Fruit fly (Drosophila melanogaster): Measurements from ENCODE around the gene CG16753.

Gene CG16753

dm6 chr3L:3083329-3084083 lies 28.6 kb downstream of the CG16753 start:
- TF ChIP-seq Myc (optimal IDR thresholded peaks at IDR 0.05) (no peak), insv (optimal IDR thresholded peaks at IDR 0.05) (no peak), h (optimal IDR thresholded peaks at IDR 0.05) (no peak), Sin3A (optimal IDR thresholded peaks at IDR 0.05) (no peak), ttk (optimal IDR thresholded peaks at IDR 0.05) (no peak), psq (optimal IDR thresholded peaks at IDR 0.05) (no peak)

dm6 chr3L:3089012-3089411 lies 34.1 kb downstream of the CG16753 start:
- no peak for TF ChIP-seq insv (optimal IDR thresholded peaks at IDR 0.05)
- no peak for TF ChIP-seq Sin3A (optimal IDR thresholded peaks at IDR 0.05)
- no peak for TF ChIP-seq Myc (optimal IDR thresholded peaks at IDR 0.05)
- TF ChIP-seq psq (optimal IDR thresholded peaks at IDR 0.05), result no peak
- TF ChIP-seq ttk (optimal IDR thresholded peaks at IDR 0.05), result no peak
- TF ChIP-seq h (optimal IDR thresholded peaks at IDR 0.05), result no peak

- no peak for TF ChIP-seq ttk (optimal IDR thresholded peaks at IDR 0.05)
- TF ChIP-seq Myc (optimal IDR thresholded peaks at IDR 0.05), result no peak
- TF ChIP-seq insv (optimal IDR thresholded peaks at IDR 0.05), result no peak
- no peak for TF ChIP-seq psq (optimal IDR thresholded peaks at IDR 0.05)
- TF ChIP-seq h (optimal IDR thresholded peaks at IDR 0.05), result no peak
- TF ChIP-seq Sin3A (optimal IDR thresholded peaks at IDR 0.05), result no peak
Observed at dm6 chr3L:3090581-3091345, 35.9 kb downstream of the CG16753 start.

- no peak for TF ChIP-seq insv (optimal IDR thresholded peaks at IDR 0.05)
- no peak for TF ChIP-seq Myc (optimal IDR thresholded peaks at IDR 0.05)
- TF ChIP-seq ttk (optimal IDR thresholded peaks at IDR 0.05), result no peak
- no peak for TF ChIP-seq h (optimal IDR thresholded peaks at IDR 0.05)
- no peak for TF ChIP-seq psq (optimal IDR thresholded peaks at IDR 0.05)
- TF ChIP-seq Sin3A (optimal IDR thresholded peaks at IDR 0.05), result no peak
Observed at dm6 chr3L:3095590-3095989, 40.7 kb downstream of the CG16753 start.

- TF ChIP-seq insv (optimal IDR thresholded peaks at IDR 0.05) (no peak), Myc (optimal IDR thresholded peaks at IDR 0.05) (no peak), h (optimal IDR thresholded peaks at IDR 0.05) (no peak), psq (optimal IDR thresholded peaks at IDR 0.05) (no peak), Sin3A (optimal IDR thresholded peaks at IDR 0.05) (no peak), ttk (optimal IDR thresholded peaks at IDR 0.05) (no peak)
Observed at dm6 chr3L:3096073-3096725, 41.3 kb downstream of the CG16753 start.

dm6 chr3L:3096726-3097597 lies 42.1 kb downstream of the CG16753 start:
- no peak for TF ChIP-seq Myc (optimal IDR thresholded peaks at IDR 0.05)
- TF ChIP-seq psq (optimal IDR thresholded peaks at IDR 0.05), result no peak
- no peak for TF ChIP-seq insv (optimal IDR thresholded peaks at IDR 0.05)
- no peak for TF ChIP-seq h (optimal IDR thresholded peaks at IDR 0.05)
- TF ChIP-seq ttk (optimal IDR thresholded peaks at IDR 0.05), result no peak
- TF ChIP-seq Sin3A (optimal IDR thresholded peaks at IDR 0.05), result no peak

- TF ChIP-seq Sin3A (optimal IDR thresholded peaks at IDR 0.05) (no peak), Myc (optimal IDR thresholded peaks at IDR 0.05) (no peak), psq (optimal IDR thresholded peaks at IDR 0.05) (no peak), ttk (optimal IDR thresholded peaks at IDR 0.05) (no peak), insv (optimal IDR thresholded peaks at IDR 0.05) (no peak), h (optimal IDR thresholded peaks at IDR 0.05) (no peak)
Observed at dm6 chr3L:3097598-3097880, 42.7 kb downstream of the CG16753 start.

- TF ChIP-seq h (optimal IDR thresholded peaks at IDR 0.05) (no peak), insv (optimal IDR thresholded peaks at IDR 0.05) (no peak), psq (optimal IDR thresholded peaks at IDR 0.05) (no peak), ttk (optimal IDR thresholded peaks at IDR 0.05) (no peak), Sin3A (optimal IDR thresholded peaks at IDR 0.05) (no peak), Myc (optimal IDR thresholded peaks at IDR 0.05) (no peak)
Observed at dm6 chr3L:3098778-3099429, 44.0 kb downstream of the CG16753 start.

dm6 chr3L:3101157-3101556 lies 46.3 kb downstream of the CG16753 start:
- no peak for TF ChIP-seq Sin3A (optimal IDR thresholded peaks at IDR 0.05)
- TF ChIP-seq insv (optimal IDR thresholded peaks at IDR 0.05), result no peak
- TF ChIP-seq h (optimal IDR thresholded peaks at IDR 0.05), result no peak
- no peak for TF ChIP-seq psq (optimal IDR thresholded peaks at IDR 0.05)
- no peak for TF ChIP-seq Myc (optimal IDR thresholded peaks at IDR 0.05)
- no peak for TF ChIP-seq ttk (optimal IDR thresholded peaks at IDR 0.05)

dm6 chr3L:3102506-3103023 lies 47.7 kb downstream of the CG16753 start:
- no peak for TF ChIP-seq insv (optimal IDR thresholded peaks at IDR 0.05)
- no peak for TF ChIP-seq Myc (optimal IDR thresholded peaks at IDR 0.05)
- no peak for TF ChIP-seq Sin3A (optimal IDR thresholded peaks at IDR 0.05)
- no peak for TF ChIP-seq h (optimal IDR thresholded peaks at IDR 0.05)
- TF ChIP-seq psq (optimal IDR thresholded peaks at IDR 0.05), result no peak
- TF ChIP-seq ttk (optimal IDR thresholded peaks at IDR 0.05), result no peak

Data from Kc167 (cell line).